Worm (Caenorhabditis elegans): Measurements from ENCODE around the gene abts-2.

Gene abts-2

ce11 chrX:11558156-11558555 lies 27.3 kb upstream of the abts-2 start:
- TF ChIP-seq him-1 (tag; optimal IDR thresholded peaks at IDR 0.05) (peak; percentile 17), dao-5 (tag; optimal IDR thresholded peaks at IDR 0.05) (no peak)

- TF ChIP-seq dao-5 (tag; optimal IDR thresholded peaks at IDR 0.05) (no peak), him-1 (tag; optimal IDR thresholded peaks at IDR 0.05) (no peak), W03F9.2 (tag; optimal IDR thresholded peaks at IDR 0.05) (no peak)
These were observed 25.4 kb upstream of the abts-2 start for ce11 chrX:11560076-11560475.

DNA sequence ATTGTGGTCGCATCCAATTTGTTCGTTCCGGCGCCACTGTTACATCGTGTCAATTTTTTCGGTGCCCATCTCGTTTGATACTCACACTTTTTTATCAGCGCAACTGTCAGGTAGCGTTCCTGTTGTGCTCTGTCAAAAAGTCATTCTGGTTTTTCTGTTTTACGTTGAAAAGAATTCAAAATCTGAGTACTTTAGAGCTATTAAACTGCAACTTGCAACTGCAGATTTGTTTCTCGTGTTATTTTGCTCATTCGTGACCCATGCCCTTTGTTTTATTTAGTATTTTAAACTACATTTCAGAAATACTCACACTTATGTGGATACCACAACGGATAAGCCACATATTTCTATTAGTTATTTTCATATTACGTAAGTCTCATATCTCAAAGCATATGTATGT lies 24.9 kb upstream of the abts-2 start, which contains the start of gene lev-8:
lev-8 (plus strand) TSS at position 301 of the 400 bp plus-strand sequence.
- TF ChIP-seq W03F9.2 (tag; optimal IDR thresholded peaks at IDR 0.05) (no peak), dao-5 (tag; optimal IDR thresholded peaks at IDR 0.05) (no peak), him-1 (tag; optimal IDR thresholded peaks at IDR 0.05) (no peak)

DNA sequence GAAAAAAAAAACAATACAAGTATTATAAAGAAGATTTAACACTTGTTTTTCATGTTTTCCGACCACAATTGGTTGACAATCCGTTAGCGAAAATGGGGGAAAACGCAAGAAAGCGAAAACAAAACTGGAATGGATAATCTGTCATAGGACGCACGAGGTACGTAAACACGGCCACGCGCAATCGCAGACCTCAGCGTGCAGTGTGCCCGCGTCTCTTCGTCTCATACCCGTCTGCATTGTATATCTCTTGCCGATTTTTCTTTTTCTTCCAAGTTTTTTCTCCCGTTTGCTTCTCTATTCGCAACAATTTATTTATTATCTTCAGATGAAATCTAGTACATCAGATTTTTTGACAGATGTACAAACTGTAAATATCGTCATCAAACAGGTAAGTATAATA lies 21.8 kb upstream of the abts-2 start, which contains the start of gene trpp-9:
trpp-9 (plus strand) TSS at position 261 of the 400 bp plus-strand sequence.
- TF ChIP-seq him-1 (tag; optimal IDR thresholded peaks at IDR 0.05) (no peak), dao-5 (tag; optimal IDR thresholded peaks at IDR 0.05) (no peak), W03F9.2 (tag; optimal IDR thresholded peaks at IDR 0.05) (no peak)

DNA sequence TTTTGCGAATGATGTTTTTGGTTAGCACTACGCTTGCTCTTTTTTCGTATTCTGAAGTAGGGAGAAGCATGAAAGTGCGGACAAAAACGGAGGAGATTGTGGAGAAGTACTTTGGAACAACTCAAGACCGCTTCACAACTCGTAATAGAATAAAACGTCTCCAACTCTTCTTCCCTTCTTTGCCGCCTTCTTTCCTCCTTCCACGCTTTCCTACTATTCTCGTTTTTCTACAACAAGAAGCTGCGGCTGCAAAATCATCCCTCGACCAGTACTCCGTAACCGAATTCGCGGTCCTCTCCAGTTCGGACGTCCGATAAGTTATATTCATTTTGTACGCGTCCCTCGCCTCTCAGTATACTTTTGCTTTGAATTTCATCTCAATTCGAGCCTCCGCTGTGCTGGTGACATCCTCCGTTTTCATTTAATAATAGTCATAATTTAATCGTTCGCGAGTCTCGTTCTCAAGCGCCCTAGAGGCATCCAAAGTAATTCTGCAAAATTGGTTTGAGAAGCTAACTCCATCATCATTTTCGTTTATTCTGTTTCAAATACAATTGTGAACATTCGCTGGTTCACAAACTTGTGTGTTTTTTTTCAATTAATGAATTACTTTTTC lies 15.6 kb upstream of the abts-2 start:
- TF ChIP-seq W03F9.2 (tag; optimal IDR thresholded peaks at IDR 0.05), result no peak
- no peak for TF ChIP-seq him-1 (tag; optimal IDR thresholded peaks at IDR 0.05)
- TF ChIP-seq dao-5 (tag; optimal IDR thresholded peaks at IDR 0.05), result no peak

- no peak for TF ChIP-seq him-1 (tag; optimal IDR thresholded peaks at IDR 0.05)
- TF ChIP-seq dao-5 (tag; optimal IDR thresholded peaks at IDR 0.05), result no peak
- TF ChIP-seq W03F9.2 (tag; optimal IDR thresholded peaks at IDR 0.05), result no peak
These were observed 13.8 kb upstream of the abts-2 start for ce11 chrX:11571714-11572113.

DNA sequence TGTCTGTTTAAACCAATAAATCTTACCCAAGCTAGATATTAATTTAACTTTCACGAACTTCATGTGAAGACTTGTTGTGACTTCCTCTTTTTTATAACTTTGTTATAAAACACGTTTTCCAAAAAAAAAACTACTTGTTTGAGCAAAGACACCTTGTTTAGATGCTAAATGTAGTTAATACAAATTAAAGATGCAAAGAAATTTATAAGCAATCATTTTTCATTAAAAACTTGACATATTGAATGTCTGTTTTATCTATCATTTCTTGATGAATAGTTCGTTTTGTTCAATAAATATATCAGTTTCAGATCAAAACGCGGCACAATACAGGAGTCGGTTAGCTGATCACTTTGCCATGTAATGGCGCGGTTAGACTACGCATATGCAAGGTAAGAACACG lies 13.3 kb upstream of the abts-2 start, which contains the start of gene frm-3:
frm-3 (plus strand) TSS at position 301 of the 400 bp plus-strand sequence.
- TF ChIP-seq dao-5 (tag; optimal IDR thresholded peaks at IDR 0.05), result no peak
- TF ChIP-seq W03F9.2 (tag; optimal IDR thresholded peaks at IDR 0.05), result no peak
- TF ChIP-seq him-1 (tag; optimal IDR thresholded peaks at IDR 0.05), result no peak

DNA sequence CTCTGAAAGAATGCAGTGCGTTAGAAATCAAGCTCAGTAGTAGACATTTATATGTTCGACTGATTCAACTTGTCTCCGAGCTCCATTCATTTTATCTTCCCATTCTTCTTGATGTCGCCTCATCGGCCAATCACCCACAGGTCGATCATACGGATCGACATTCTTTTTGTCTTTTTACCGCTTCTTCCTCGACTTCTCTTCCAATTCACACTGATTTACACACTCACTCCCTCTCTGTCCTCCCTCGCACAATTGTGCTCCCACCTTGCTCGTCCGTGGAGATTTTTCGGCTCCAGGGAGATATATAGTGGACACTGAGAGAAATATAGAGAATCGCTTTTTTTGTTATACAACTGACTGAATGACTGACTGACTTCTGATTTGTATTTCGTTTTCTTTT lies 11.3 kb upstream of the abts-2 start:
- TF ChIP-seq dao-5 (tag; optimal IDR thresholded peaks at IDR 0.05) (no peak), W03F9.2 (tag; optimal IDR thresholded peaks at IDR 0.05) (no peak), him-1 (tag; optimal IDR thresholded peaks at IDR 0.05) (no peak)

DNA sequence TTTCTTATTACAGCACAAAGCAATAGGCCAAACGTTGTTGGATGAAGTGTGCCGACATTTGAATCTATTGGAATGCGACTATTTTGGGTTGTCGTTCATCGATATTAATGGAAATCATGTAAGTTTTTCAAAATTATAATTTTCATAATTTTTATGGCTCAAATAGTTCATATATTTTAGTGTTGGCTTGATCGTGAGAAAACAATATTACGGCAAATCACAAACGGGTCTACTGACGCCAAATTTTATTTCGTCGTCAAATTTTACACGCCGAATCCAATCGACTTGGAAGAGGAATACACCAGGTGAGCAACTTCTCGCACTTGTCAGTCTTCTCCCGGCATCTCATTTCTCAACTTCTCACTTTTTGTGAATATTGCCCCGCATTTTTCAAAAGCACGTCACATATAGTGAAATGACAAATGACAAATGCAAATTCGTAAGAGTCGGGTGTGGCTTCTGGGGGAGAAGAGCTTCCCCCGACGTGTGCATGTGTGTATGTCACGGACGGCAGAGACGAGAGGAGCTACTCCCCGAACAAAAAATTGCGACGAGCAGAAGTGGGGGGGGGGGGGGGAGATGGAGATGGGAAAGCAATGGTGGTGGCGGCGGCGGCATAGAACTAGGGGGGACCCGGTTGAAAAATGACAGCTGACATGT lies 8.9 kb upstream of the abts-2 start:
- TF ChIP-seq him-1 (tag; optimal IDR thresholded peaks at IDR 0.05) (no peak), W03F9.2 (tag; optimal IDR thresholded peaks at IDR 0.05) (no peak), dao-5 (tag; optimal IDR thresholded peaks at IDR 0.05) (no peak)

- no peak for TF ChIP-seq W03F9.2 (tag; optimal IDR thresholded peaks at IDR 0.05)
- no peak for TF ChIP-seq him-1 (tag; optimal IDR thresholded peaks at IDR 0.05)
- no peak for TF ChIP-seq dao-5 (tag; optimal IDR thresholded peaks at IDR 0.05)
These were observed 419 bp downstream of the abts-2 start for ce11 chrX:11585894-11586293.

DNA sequence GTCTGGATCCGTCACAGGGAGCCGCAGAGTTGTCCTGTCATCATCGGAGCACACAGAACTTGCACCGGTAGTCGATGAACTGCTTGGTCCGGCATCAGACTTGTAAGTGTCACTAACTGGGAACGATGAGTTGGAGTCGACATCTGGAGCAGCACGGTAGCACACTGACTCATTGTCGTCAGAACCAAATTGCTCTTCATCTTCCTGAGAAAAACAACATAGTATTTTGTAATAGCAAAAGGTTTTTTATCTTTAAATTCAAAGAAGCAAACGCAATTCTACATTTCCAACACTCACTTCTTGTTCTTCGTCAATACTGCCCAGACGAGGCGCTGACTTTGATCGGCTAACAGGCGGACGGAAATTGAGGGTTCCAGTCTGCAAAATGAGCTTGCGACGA lies 5.1 kb downstream of the abts-2 start:
- no peak for TF ChIP-seq dao-5 (tag; optimal IDR thresholded peaks at IDR 0.05)
- TF ChIP-seq him-1 (tag; optimal IDR thresholded peaks at IDR 0.05), result no peak
- TF ChIP-seq W03F9.2 (tag; optimal IDR thresholded peaks at IDR 0.05), result no peak

DNA sequence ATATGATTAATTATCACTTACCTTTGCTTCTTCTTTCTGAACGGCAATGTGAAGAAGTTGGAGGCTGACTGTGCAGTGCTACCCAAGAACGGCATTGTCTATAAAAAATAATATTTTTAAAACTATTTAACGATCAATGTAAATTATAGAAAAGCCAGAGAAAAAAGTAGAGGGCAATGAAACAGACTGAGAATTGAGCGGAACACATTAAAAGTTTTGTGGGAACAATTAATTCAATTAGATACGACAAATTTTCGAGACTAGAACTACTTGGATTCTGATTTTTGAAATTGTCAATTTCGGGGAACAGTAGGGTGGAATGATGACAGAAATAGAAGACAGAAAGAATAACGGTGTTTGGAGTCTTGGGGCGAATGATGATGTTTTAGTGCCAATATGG lies 6.1 kb downstream of the abts-2 start, which contains the start of gene F52D10.2:
F52D10.2 (minus strand) TSS at position 101 of the 400 bp plus-strand sequence.
- TF ChIP-seq W03F9.2 (tag; optimal IDR thresholded peaks at IDR 0.05) (no peak), him-1 (tag; optimal IDR thresholded peaks at IDR 0.05) (no peak), dao-5 (tag; optimal IDR thresholded peaks at IDR 0.05) (no peak)

DNA sequence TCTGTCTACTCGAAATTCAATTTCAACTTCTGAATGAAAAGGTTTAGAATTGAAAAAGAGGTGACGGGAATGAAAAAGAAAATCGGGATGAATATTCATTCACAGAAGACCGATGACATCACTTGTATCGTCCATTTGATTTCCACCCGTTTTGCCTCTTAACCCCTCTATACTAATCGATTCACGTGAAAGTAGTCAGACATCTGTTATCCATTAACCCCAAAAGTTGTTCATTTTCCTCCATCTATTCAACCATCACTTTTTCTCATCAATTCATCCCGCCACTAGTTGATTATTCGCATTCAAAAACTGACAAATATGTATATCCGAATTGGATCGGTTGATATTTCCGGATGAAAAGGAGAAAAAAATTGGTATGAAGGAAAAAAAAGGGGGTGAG lies 7.1 kb downstream of the abts-2 start:
- TF ChIP-seq him-1 (tag; optimal IDR thresholded peaks at IDR 0.05) (no peak), W03F9.2 (tag; optimal IDR thresholded peaks at IDR 0.05) (no peak), dao-5 (tag; optimal IDR thresholded peaks at IDR 0.05) (no peak)

DNA sequence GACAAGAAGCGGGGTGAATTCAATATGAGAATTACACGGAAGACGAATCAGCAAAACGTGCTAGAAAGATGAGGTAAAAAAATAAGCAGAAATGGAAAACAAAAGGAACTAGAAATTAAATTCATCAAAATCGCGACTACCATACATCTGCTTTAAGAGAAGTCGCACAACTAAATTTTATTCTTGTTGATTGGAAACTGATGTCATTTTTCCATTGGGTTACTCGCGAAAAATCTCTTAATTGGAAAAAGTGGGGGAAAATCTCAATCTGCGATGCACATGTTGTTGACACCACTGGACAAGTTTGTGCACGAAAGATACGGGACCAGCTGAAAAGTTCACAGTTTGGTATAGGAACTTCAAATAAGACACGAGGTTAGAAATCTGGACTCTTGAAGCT lies 11.4 kb downstream of the abts-2 start:
- no peak for TF ChIP-seq him-1 (tag; optimal IDR thresholded peaks at IDR 0.05)
- no peak for TF ChIP-seq W03F9.2 (tag; optimal IDR thresholded peaks at IDR 0.05)
- TF ChIP-seq dao-5 (tag; optimal IDR thresholded peaks at IDR 0.05), result no peak

Data from whole organism, L4/young adult.